In the genomic region with DNA sequence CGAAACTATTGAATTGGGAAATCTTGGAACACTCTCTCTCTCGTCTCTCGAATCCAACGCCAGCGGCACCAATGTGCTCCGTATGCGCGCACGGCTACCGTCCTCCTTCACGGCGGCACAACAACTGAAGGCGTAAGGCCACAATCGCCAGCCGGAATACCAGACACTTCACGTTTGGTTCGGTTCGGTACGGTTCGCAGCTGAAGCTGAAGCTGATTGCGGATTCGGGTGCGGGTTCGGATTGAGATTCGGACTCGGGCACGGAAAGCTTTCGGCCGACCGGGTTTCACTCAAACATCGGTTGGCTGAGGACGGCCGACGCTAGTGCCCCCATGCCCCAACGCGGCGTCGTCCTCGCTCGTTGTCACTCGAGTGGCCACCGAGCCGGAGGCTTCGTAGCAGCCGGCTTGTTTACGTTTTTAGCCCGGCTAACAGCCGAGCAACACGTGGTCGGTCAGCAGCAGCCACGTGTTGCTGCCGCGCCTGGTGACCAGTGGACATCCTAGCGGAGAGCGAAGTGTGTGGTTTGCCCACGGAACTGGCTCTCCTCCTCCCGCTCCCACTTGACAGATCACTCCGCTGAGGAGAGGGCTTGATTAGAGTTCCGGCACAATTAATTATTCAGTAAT, we compare ENCODE assay signal across 1 fruit fly cellular context.
A peak's percentile ranks its signal among the peaks of the same experiment; 100 is the strongest.
TF ChIP-seq lines count a peak whose summit lies in the region.

A gene (minus strand): TSS at position 128 of the 629 bp plus-strand sequence.

TF ChIP-seq in whole organism, embryonic, 481 proteins besides CTCF, POLR2A, EP300 and RAD21 (continued from another document):
- TF ChIP-seq Fer1 (GFP tag; optimal IDR thresholded peaks at IDR 0.05; lab: Kevin White, UChicago) = no peak
- no peak for TF ChIP-seq crp (GFP tag; optimal IDR thresholded peaks at IDR 0.05; lab: Kevin White, UChicago)
- TF ChIP-seq Trl (optimal IDR thresholded peaks at IDR 0.05; lab: Kevin White, UChicago) = no peak
- TF ChIP-seq Trl (GFP tag; optimal IDR thresholded peaks at IDR 0.05; lab: Kevin White, UChicago) = no peak
- TF ChIP-seq zen2 (GFP tag; IDR thresholded peaks at IDR 0.05; lab: Robert Waterston, UW; ENCODE audit: partially characterized antibody) = no peak
- TF ChIP-seq btn (GFP tag; optimal IDR thresholded peaks at IDR 0.05; lab: Kevin White, UChicago) = no peak
- no peak for TF ChIP-seq pum (GFP tag; optimal IDR thresholded peaks at IDR 0.05; lab: Kevin White, UChicago)
- TF ChIP-seq CG11093 (GFP tag; IDR thresholded peaks at IDR 0.05; lab: Robert Waterston, UW) = no peak
- TF ChIP-seq CG17359 (tag; optimal IDR thresholded peaks at IDR 0.05; lab: Kevin White, UChicago) = no peak
- no peak for TF ChIP-seq dmrt11E (tag; optimal IDR thresholded peaks at IDR 0.05; lab: Kevin White, UChicago)
- TF ChIP-seq Deaf1 (tag; optimal IDR thresholded peaks at IDR 0.05; lab: Kevin White, UChicago) = peak; percentile 98
- TF ChIP-seq CG34376 (GFP tag; optimal IDR thresholded peaks at IDR 0.05; lab: Kevin White, UChicago) = no peak
- TF ChIP-seq CG3726 (GFP tag; IDR thresholded peaks at IDR 0.05; lab: Robert Waterston, UW) = no peak
- no peak for TF ChIP-seq trh (GFP tag; optimal IDR thresholded peaks at IDR 0.05; lab: Kevin White, UChicago)
- no peak for TF ChIP-seq grau (tag; optimal IDR thresholded peaks at IDR 0.05; lab: Kevin White, UChicago)
- TF ChIP-seq ssp (GFP tag; IDR thresholded peaks at IDR 0.05; lab: Robert Waterston, UW) = no peak
- TF ChIP-seq CG13296 (GFP tag; optimal IDR thresholded peaks at IDR 0.05; lab: Kevin White, UChicago) = no peak
- no peak for TF ChIP-seq fd3F (GFP tag; optimal IDR thresholded peaks at IDR 0.05; lab: Kevin White, UChicago)
- no peak for TF ChIP-seq schlank (tag; optimal IDR thresholded peaks at IDR 0.05; lab: Kevin White, UChicago)
- TF ChIP-seq Asciz (GFP tag; optimal IDR thresholded peaks at IDR 0.05; lab: Kevin White, UChicago) = no peak
- TF ChIP-seq CG1529 (GFP tag; optimal IDR thresholded peaks at IDR 0.05; lab: Kevin White, UChicago) = no peak
- no peak for TF ChIP-seq CkIIα-i1 (GFP tag; IDR thresholded peaks at IDR 0.05; lab: Robert Waterston, UW)
- TF ChIP-seq CG9609 (GFP tag; optimal IDR thresholded peaks at IDR 0.05; lab: Kevin White, UChicago) = no peak
- TF ChIP-seq lab (GFP tag; optimal IDR thresholded peaks at IDR 0.05; lab: Kevin White, UChicago) = no peak
- TF ChIP-seq CG31224 (GFP tag; IDR thresholded peaks at IDR 0.05; lab: Robert Waterston, UW) = no peak
- no peak for TF ChIP-seq CG17912 (GFP tag; optimal IDR thresholded peaks at IDR 0.05; lab: Kevin White, UChicago)
- no peak for TF ChIP-seq CG7839 (tag; optimal IDR thresholded peaks at IDR 0.05; lab: Kevin White, UChicago)
- TF ChIP-seq Hsf (GFP tag; optimal IDR thresholded peaks at IDR 0.05; lab: Kevin White, UChicago) = no peak
- no peak for TF ChIP-seq Spps (tag; optimal IDR thresholded peaks at IDR 0.05; lab: Kevin White, UChicago)
- TF ChIP-seq fu2 (GFP tag; optimal IDR thresholded peaks at IDR 0.05; lab: Kevin White, UChicago) = no peak
- no peak for TF ChIP-seq CG2116 (GFP tag; optimal IDR thresholded peaks at IDR 0.05; lab: Kevin White, UChicago)
- TF ChIP-seq CG10267 (tag; optimal IDR thresholded peaks at IDR 0.05; lab: Kevin White, UChicago) = no peak
- no peak for TF ChIP-seq CG17328 (GFP tag; IDR thresholded peaks at IDR 0.05; lab: Robert Waterston, UW)
- TF ChIP-seq Med (GFP tag; lab: Kevin White, UChicago) = peak; percentile 55
- no peak for TF ChIP-seq emc (GFP tag; optimal IDR thresholded peaks at IDR 0.05; lab: Kevin White, UChicago)
- peak; percentile 63 for TF ChIP-seq kah (GFP tag; optimal IDR thresholded peaks at IDR 0.05; lab: Kevin White, UChicago)
- no peak for TF ChIP-seq Drgx (GFP tag; IDR thresholded peaks at IDR 0.05; lab: Robert Waterston, UW)
- no peak for TF ChIP-seq YL-1 (GFP tag; optimal IDR thresholded peaks at IDR 0.05; lab: Kevin White, UChicago)
- TF ChIP-seq dimm (GFP tag; IDR thresholded peaks at IDR 0.05; lab: Robert Waterston, UW) = no peak
- TF ChIP-seq vfl (GFP tag; optimal IDR thresholded peaks at IDR 0.05; lab: Kevin White, UChicago) = no peak
- no peak for TF ChIP-seq Sox100B (GFP tag; optimal IDR thresholded peaks at IDR 0.05; lab: Kevin White, UChicago)
- TF ChIP-seq z (GFP tag; IDR thresholded peaks at IDR 0.05; lab: Robert Waterston, UW) = peak; percentile 89
- no peak for TF ChIP-seq odd (GFP tag; optimal IDR thresholded peaks at IDR 0.05; lab: Kevin White, UChicago)
- TF ChIP-seq CG4282 (GFP tag; optimal IDR thresholded peaks at IDR 0.05; lab: Kevin White, UChicago) = no peak
- no peak for TF ChIP-seq CG4820 (GFP tag; optimal IDR thresholded peaks at IDR 0.05; lab: Kevin White, UChicago)
- no peak for TF ChIP-seq CG18764 (GFP tag; optimal IDR thresholded peaks at IDR 0.05; lab: Kevin White, UChicago)
- no peak for TF ChIP-seq bsh (GFP tag; optimal IDR thresholded peaks at IDR 0.05; lab: Kevin White, UChicago)
- TF ChIP-seq CG6175 (GFP tag; IDR thresholded peaks at IDR 0.05; lab: Robert Waterston, UW) = 0 out of 3 replicates have a peak, but pooled peaks have one; percentile 20
- no peak for TF ChIP-seq h (optimal IDR thresholded peaks at IDR 0.05; lab: Kevin White, UChicago)
- no peak for TF ChIP-seq CG12769 (tag; optimal IDR thresholded peaks at IDR 0.05; lab: Kevin White, UChicago)
- TF ChIP-seq Sry-β (GFP tag; optimal IDR thresholded peaks at IDR 0.05; lab: Kevin White, UChicago) = no peak
- no peak for TF ChIP-seq CG12236 (GFP tag; optimal IDR thresholded peaks at IDR 0.05; lab: Kevin White, UChicago)
- peak; percentile 50 for TF ChIP-seq CG5180 (GFP tag; optimal IDR thresholded peaks at IDR 0.05; lab: Kevin White, UChicago)
- TF ChIP-seq Neu2 (GFP tag; optimal IDR thresholded peaks at IDR 0.05; lab: Kevin White, UChicago; ENCODE audit: borderline replicate concordance) = no peak
- TF ChIP-seq CG8388 (GFP tag; optimal IDR thresholded peaks at IDR 0.05; lab: Kevin White, UChicago) = no peak
- no peak for TF ChIP-seq vnd (GFP tag; IDR thresholded peaks at IDR 0.05; lab: Robert Waterston, UW; ENCODE audit: partially characterized antibody)
- no peak for TF ChIP-seq crol (GFP tag; IDR thresholded peaks at IDR 0.05; lab: Robert Waterston, UW)
- peak; percentile 21; the same call in 1 of the 2 replicates for TF ChIP-seq Bgb (GFP tag; IDR thresholded peaks at IDR 0.05; lab: Robert Waterston, UW; ENCODE audit: partially characterized antibody)
- TF ChIP-seq sim (GFP tag; IDR thresholded peaks at IDR 0.05; lab: Robert Waterston, UW) = no peak
- TF ChIP-seq Taf1 (GFP tag; IDR thresholded peaks at IDR 0.05; lab: Robert Waterston, UW) = no peak
- no peak for TF ChIP-seq jigr1 (GFP tag; IDR thresholded peaks at IDR 0.05; lab: Robert Waterston, UW)
- TF ChIP-seq CG15696 (tag; optimal IDR thresholded peaks at IDR 0.05; lab: Kevin White, UChicago) = no peak
- no peak for TF ChIP-seq toy (GFP tag; IDR thresholded peaks at IDR 0.05; lab: Robert Waterston, UW)
- TF ChIP-seq Xrp1 (GFP tag; IDR thresholded peaks at IDR 0.05; lab: Robert Waterston, UW) = no peak
- peak; percentile 16 for TF ChIP-seq Jarid2 (GFP tag; optimal IDR thresholded peaks at IDR 0.05; lab: Kevin White, UChicago)
- no peak for TF ChIP-seq Dad (GFP tag; optimal IDR thresholded peaks at IDR 0.05; lab: Kevin White, UChicago)
- TF ChIP-seq B-H1 (GFP tag; IDR thresholded peaks at IDR 0.05; lab: Robert Waterston, UW) = no peak
- no peak for TF ChIP-seq sr (GFP tag; IDR thresholded peaks at IDR 0.05; lab: Robert Waterston, UW)
- TF ChIP-seq Nf-YC (tag; optimal IDR thresholded peaks at IDR 0.05; lab: Kevin White, UChicago) = peak; percentile 89
- no peak for TF ChIP-seq CG2129 (GFP tag; IDR thresholded peaks at IDR 0.05; lab: Robert Waterston, UW; ENCODE audit: partially characterized antibody)
- no peak for TF ChIP-seq Atf6 (GFP tag; IDR thresholded peaks at IDR 0.05; lab: Robert Waterston, UW)
- no peak for TF ChIP-seq CG12219 (GFP tag; optimal IDR thresholded peaks at IDR 0.05; lab: Kevin White, UChicago)
- no peak for TF ChIP-seq CG32772 (GFP tag; IDR thresholded peaks at IDR 0.05; lab: Robert Waterston, UW)
- TF ChIP-seq CG17829 (tag; optimal IDR thresholded peaks at IDR 0.05; lab: Kevin White, UChicago) = no peak
- TF ChIP-seq br (optimal IDR thresholded peaks at IDR 0.05; lab: Kevin White, UChicago) = no peak
- TF ChIP-seq lbe (GFP tag; optimal IDR thresholded peaks at IDR 0.05; lab: Kevin White, UChicago) = no peak
- no peak for TF ChIP-seq CG14965 (GFP tag; optimal IDR thresholded peaks at IDR 0.05; lab: Kevin White, UChicago; ENCODE audit: borderline replicate concordance)
- no peak for TF ChIP-seq CG7357 (GFP tag; IDR thresholded peaks at IDR 0.05; lab: Robert Waterston, UW)
- no peak for TF ChIP-seq Ravus (GFP tag; IDR thresholded peaks at IDR 0.05; lab: Robert Waterston, UW)
